Fruit fly (Drosophila melanogaster) whole organism, embryonic: Measurements from ENCODE around the gene Syt7.

ENCODE experiments used
- CG11456 ChIP-seq: fragments of 200-800 bp; sonication (Bioruptor generic); IDR thresholded peaks from 3 replicates; pipeline ENCODE4 v1.3.6; 2022; ENCODE audit warnings: missing biosample characterization, missing genetic modification characterization
- CG7963 ChIP-seq: fragments of 200-800 bp; sonication (Bioruptor generic); IDR thresholded peaks from 3 replicates; pipeline ENCODE4 v1.3.6; 2022; ENCODE audit warnings: missing biosample characterization, missing genetic modification characterization; ENCODE audit not compliant: partially characterized antibody

DNA sequence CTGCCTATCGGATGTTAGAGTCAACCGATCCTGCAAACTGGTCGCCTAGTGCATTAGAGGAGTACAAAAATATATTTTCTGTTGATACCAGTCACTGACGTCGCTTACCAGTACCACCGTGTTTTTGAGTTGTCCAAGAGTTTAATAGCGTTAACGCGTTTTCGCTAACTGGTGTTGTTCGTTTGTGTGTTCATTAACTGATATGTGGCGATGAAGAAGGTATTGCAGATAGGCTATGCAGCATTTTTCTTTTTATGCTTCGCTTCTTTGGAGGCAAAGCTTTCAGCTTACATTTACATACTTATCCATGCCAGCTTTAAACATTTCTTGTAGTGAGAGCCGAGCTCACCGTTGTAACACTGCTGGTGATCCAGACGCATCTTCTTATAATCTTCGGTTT, 67.9 kb downstream of the Syt7 start:
- TF ChIP-seq CG11456 (GFP tag; lab: Robert Waterston, UW), result no peak
- no peak for TF ChIP-seq CG7963 (GFP tag; lab: Robert Waterston, UW)
